Fruit fly (Drosophila melanogaster) Kc167 (cell line): ENCODE data around the gene CG2162.

Experiments
- Sin3A ChIP-seq: fragments of >200 bp; optimal IDR thresholded peaks from 2 replicates; lab custom pipeline; 2018; ENCODE audit warnings: missing external identifiers
- h ChIP-seq: fragments of >200 bp; optimal IDR thresholded peaks from 3 replicates; lab custom pipeline; 2018; ENCODE audit warnings: missing external identifiers
- insv ChIP-seq: fragments of >200 bp; optimal IDR thresholded peaks from 3 replicates; lab custom pipeline; 2018; ENCODE audit warnings: missing external identifiers
- psq ChIP-seq: fragments of >200 bp; optimal IDR thresholded peaks from 2 replicates; lab custom pipeline; 2017; ENCODE audit warnings: missing external identifiers
- ttk ChIP-seq: sonication (Bioruptor generic); optimal IDR thresholded peaks from 2 replicates; lab custom pipeline; 2017; ENCODE audit warnings: missing external identifiers

- TF ChIP-seq ttk (lab: Kevin White, UChicago) (no peak), Sin3A (lab: Kevin White, UChicago) (no peak), insv (lab: Kevin White, UChicago) (no peak), h (lab: Kevin White, UChicago) (no peak), psq (no peak)
These were observed 24.2 kb downstream of the CG2162 start for dm6 chr3L:3058970-3059883.
